Worm (Caenorhabditis elegans) whole organism, L1 larva: ENCODE results near the gene Y39A1A.2.

ENCODE experiments used
- C16A3.4 ChIP-seq: fragments of 150-350 bp; optimal IDR thresholded peaks from 2 replicates; lab custom pipeline; 2014; ENCODE audit warnings: missing biosample characterization, missing genetic modification characterization
- F16B12.6 ChIP-seq: fragments of 150-350 bp; optimal IDR thresholded peaks from 2 replicates; lab custom pipeline; 2014; ENCODE audit warnings: missing biosample characterization, missing genetic modification characterization
- egl-27 ChIP-seq, 2 experiments: fragments of 150-350 bp in 1 of 2; sonication (generic microtip); optimal IDR thresholded peaks; 3 replicates each; lab custom pipeline; 2017 to 2018; ENCODE audit warnings: missing biosample characterization in 2 of 2, missing genetic modification characterization in 2 of 2, missing genetic modification reagents in 2 of 2
- elt-2 ChIP-seq: sonication (generic microtip); optimal IDR thresholded peaks from 2 replicates; lab custom pipeline; 2016; ENCODE audit warnings: missing genetic modification characterization, mild to moderate bottlenecking, inconsistent platforms, missing compliant biosample characterization, missing genetic modification reagents
- lin-39 ChIP-seq: fragments of 150-350 bp; optimal IDR thresholded peaks from 2 replicates; lab custom pipeline; 2014; ENCODE audit warnings: missing biosample characterization, missing genetic modification reagents, missing genetic modification characterization
- mab-9 ChIP-seq: fragments of 200-800 bp; sonication (Bioruptor generic); IDR thresholded peaks from 2 replicates; pipeline ENCODE4 v1.3.6; 2022; ENCODE audit warnings: missing genetic modification reagents, missing genetic modification characterization, missing compliant biosample characterization
- nhr-11 ChIP-seq: fragments of 150-350 bp; optimal IDR thresholded peaks from 2 replicates; lab custom pipeline; 2014; ENCODE audit warnings: missing biosample characterization, missing genetic modification characterization
- nhr-12 ChIP-seq: sonication (generic microtip); optimal IDR thresholded peaks from 2 replicates; lab custom pipeline; 2017; ENCODE audit warnings: missing biosample characterization, missing genetic modification characterization
- nhr-28 ChIP-seq: fragments of 150-350 bp; optimal IDR thresholded peaks from 2 replicates; lab custom pipeline; 2014; ENCODE audit warnings: missing biosample characterization, missing genetic modification characterization
- nhr-47 ChIP-seq: sonication (generic microtip); optimal IDR thresholded peaks from 2 replicates; lab custom pipeline; 2016; ENCODE audit warnings: mild to moderate bottlenecking, missing genetic modification characterization, moderate library complexity, missing compliant biosample characterization
- ztf-11 ChIP-seq, 2 experiments: sonication (generic microtip); optimal IDR thresholded peaks; 2 replicates each; lab custom pipeline; 2016 to 2017; ENCODE audit warnings: missing genetic modification characterization in 2 of 2, missing biosample characterization in 1 of 2, missing compliant biosample characterization in 1 of 2

ce11 chrIII:10603248-10603647 is at the start of gene Y39A1A.2:
- TF ChIP-seq C16A3.4 = no peak
- no peak for TF ChIP-seq egl-27 (tag; optimal IDR thresholded peaks at IDR 0.05; lab: Kevin White, UChicago)
- no peak for TF ChIP-seq lin-39 (tag; lab: Kevin White, UChicago)
- TF ChIP-seq nhr-28 (tag; lab: Kevin White, UChicago) = no peak
- no peak for TF ChIP-seq F16B12.6 (tag; lab: Kevin White, UChicago)
- TF ChIP-seq ztf-11 (tag; optimal IDR thresholded peaks at IDR 0.05; lab: Kevin White, UChicago) = no peak
- TF ChIP-seq nhr-12 = no peak
- TF ChIP-seq nhr-47 (tag; lab: Kevin White, UChicago) = no peak
- TF ChIP-seq elt-2 (tag; lab: Kevin White, UChicago) = no peak
- TF ChIP-seq mab-9 (GFP tag; lab: Robert Waterston, UW) = no peak
- TF ChIP-seq nhr-11 (tag; lab: Kevin White, UChicago) = no peak
